Worm (Caenorhabditis elegans) whole organism, L4 larva: Measurements from ENCODE around the gene srh-293.

Experiments
- F49E8.2 ChIP-seq: sonication (generic microtip); optimal IDR thresholded peaks from 2 replicates; lab custom pipeline; 2016; ENCODE audit warnings: missing compliant biosample characterization, mild to moderate bottlenecking, missing genetic modification characterization, borderline replicate concordance
- T20F7.1 ChIP-seq: fragments of 200-800 bp; sonication (Bioruptor generic); optimal IDR thresholded peaks from 2 replicates; lab custom pipeline; 2018; ENCODE audit warnings: mild to moderate bottlenecking, missing genetic modification characterization, missing compliant biosample characterization
- T26A8.4 ChIP-seq: fragments of 200-800 bp; sonication (Bioruptor generic); IDR thresholded peaks from 2 replicates; pipeline ENCODE4 v1.3.6; 2022; ENCODE audit warnings: missing genetic modification characterization, missing compliant biosample characterization
- Y5F2A.4 ChIP-seq: fragments of 200-800 bp; sonication (Bioruptor generic); optimal IDR thresholded peaks from 2 replicates; lab custom pipeline; 2018; ENCODE audit warnings: mild to moderate bottlenecking, missing genetic modification characterization, missing compliant biosample characterization
- ZK546.5 ChIP-seq, 2 experiments: sonication (generic microtip); optimal IDR thresholded peaks; 2 replicates each; lab custom pipeline; 2017; ENCODE audit warnings: missing biosample characterization in 2 of 2, missing genetic modification characterization in 2 of 2
- aha-1 ChIP-seq: fragments of 150-350 bp; peaks from one replicate; lab custom pipeline; 2014; ENCODE audit warnings: missing biosample characterization, missing genetic modification characterization
- aly-2 ChIP-seq: sonication (generic microtip); optimal IDR thresholded peaks from 2 replicates; lab custom pipeline; 2018; ENCODE audit warnings: missing biosample characterization, missing genetic modification characterization
- arid-1 ChIP-seq: fragments of 200-800 bp; sonication (Bioruptor generic); conservative IDR thresholded peaks from 2 replicates; pipeline ENCODE4 v1.3.6; 2022; ENCODE audit warnings: missing genetic modification reagents, missing genetic modification characterization, missing compliant biosample characterization
- ceh-20 ChIP-seq: fragments of 200-800 bp; sonication (Bioruptor generic); IDR thresholded peaks from 2 replicates; pipeline ENCODE4 v1.3.6; 2022; ENCODE audit warnings: missing genetic modification reagents, missing genetic modification characterization, missing compliant biosample characterization
- ceh-32 ChIP-seq: sonication (generic microtip); optimal IDR thresholded peaks from 2 replicates; lab custom pipeline; 2016; ENCODE audit warnings: mild to moderate bottlenecking, missing genetic modification characterization, missing compliant biosample characterization; ENCODE audit not compliant: poor library complexity
- ceh-82 ChIP-seq: sonication (generic microtip); optimal IDR thresholded peaks from 2 replicates; lab custom pipeline; 2017; ENCODE audit warnings: missing biosample characterization, missing genetic modification characterization
- cey-2 ChIP-seq: sonication (generic microtip); optimal IDR thresholded peaks from 3 replicates; lab custom pipeline; 2017; ENCODE audit warnings: missing genetic modification characterization, mild to moderate bottlenecking, missing compliant biosample characterization, antibody characterized with exemption, borderline replicate concordance; ENCODE audit not compliant: insufficient read depth
- daf-12 ChIP-seq: fragments of 150-350 bp; optimal IDR thresholded peaks from 2 replicates; lab custom pipeline; 2014; ENCODE audit warnings: missing biosample characterization, missing genetic modification reagents, missing genetic modification characterization
- daf-16 ChIP-seq, 3 experiments: sonication (generic microtip); optimal IDR thresholded peaks; 2 replicates each; lab custom pipeline; 2016 to 2017; ENCODE audit warnings: missing genetic modification characterization in 3 of 3, missing genetic modification reagents in 3 of 3, mild to moderate bottlenecking in 2 of 3, missing compliant biosample characterization in 2 of 3, missing biosample characterization in 1 of 3, moderate library complexity in 1 of 3
- daf-19 ChIP-seq: fragments of 200-800 bp; sonication (Bioruptor generic); conservative IDR thresholded peaks from 2 replicates; pipeline ENCODE4 v1.3.6; 2022; ENCODE audit warnings: missing genetic modification characterization, missing compliant biosample characterization
- dmd-6 ChIP-seq: fragments of 200-800 bp; sonication (Bioruptor generic); IDR thresholded peaks from 2 replicates; pipeline ENCODE4 v1.3.6; 2022; ENCODE audit warnings: missing genetic modification reagents, missing genetic modification characterization, missing compliant biosample characterization
- dve-1 ChIP-seq: sonication (generic microtip); optimal IDR thresholded peaks from 2 replicates; lab custom pipeline; 2017; ENCODE audit warnings: antibody characterized with exemption, mild to moderate bottlenecking, missing genetic modification characterization, missing compliant biosample characterization; ENCODE audit not compliant: insufficient read depth
- fos-1 ChIP-seq: fragments of 150-350 bp; optimal IDR thresholded peaks from 2 replicates; lab custom pipeline; 2014; ENCODE audit warnings: missing biosample characterization, missing genetic modification characterization
- hif-1 ChIP-seq, 2 experiments: sonication (generic microtip); optimal IDR thresholded peaks; 2 replicates each; lab custom pipeline; 2016 to 2017; ENCODE audit warnings: missing compliant biosample characterization in 2 of 2, missing genetic modification characterization in 2 of 2, missing genetic modification reagents in 2 of 2, missing genotype in 2 of 2, mild to moderate bottlenecking in 1 of 2
- hlh-11 ChIP-seq: fragments of 200-800 bp; sonication (Bioruptor generic); optimal IDR thresholded peaks from 2 replicates; lab custom pipeline; 2018; ENCODE audit warnings: mild to moderate bottlenecking, missing genetic modification characterization, missing compliant biosample characterization
- hlh-30 ChIP-seq: sonication (generic microtip); optimal IDR thresholded peaks from 2 replicates; lab custom pipeline; 2017; ENCODE audit warnings: antibody characterized with exemption, mild to moderate bottlenecking, missing genetic modification characterization, missing compliant biosample characterization; ENCODE audit not compliant: insufficient read depth
- hmg-1.1 ChIP-seq: fragments of 200-800 bp; sonication (Bioruptor generic); IDR thresholded peaks from 2 replicates; pipeline ENCODE4 v1.3.6; 2022; ENCODE audit warnings: missing genetic modification reagents, missing genetic modification characterization, missing compliant biosample characterization
- lim-7 ChIP-seq: fragments of 200-800 bp; sonication (Bioruptor generic); IDR thresholded peaks from 2 replicates; pipeline ENCODE4 v1.3.6; 2022; ENCODE audit warnings: missing genetic modification characterization, missing compliant biosample characterization
- lsy-2 ChIP-seq, 2 experiments: fragments of 150-350 bp in 1 of 2; sonication (generic microtip) in 1 of 2; optimal IDR thresholded peaks; 2 replicates each; lab custom pipeline; 2014 to 2017; ENCODE audit warnings: missing biosample characterization in 2 of 2, missing genetic modification characterization in 2 of 2
- mdl-1 ChIP-seq, 2 experiments: fragments of 150-350 bp in 1 of 2; sonication (generic microtip) in 1 of 2; optimal IDR thresholded peaks; 2 replicates each; lab custom pipeline; 2014 to 2017; ENCODE audit warnings: missing biosample characterization in 2 of 2, missing genetic modification characterization in 2 of 2
- mep-1 ChIP-seq: fragments of 150-350 bp; sonication (generic microtip); optimal IDR thresholded peaks from 3 replicates; lab custom pipeline; 2014; ENCODE audit warnings: missing biosample characterization, missing genetic modification characterization
- mxl-3 ChIP-seq: fragments of 200-800 bp; sonication (Bioruptor generic); optimal IDR thresholded peaks from 2 replicates; lab custom pipeline; 2018; ENCODE audit warnings: mild to moderate bottlenecking, missing genetic modification characterization, missing compliant biosample characterization
- nhr-28 ChIP-seq: fragments of 150-350 bp; optimal IDR thresholded peaks from 2 replicates; lab custom pipeline; 2014; ENCODE audit warnings: missing biosample characterization, missing genetic modification characterization
- nhr-41 ChIP-seq: fragments of 200-800 bp; sonication (Bioruptor generic); IDR thresholded peaks from 2 replicates; pipeline ENCODE4 v1.3.6; 2022; ENCODE audit warnings: missing genetic modification reagents, missing genetic modification characterization, missing compliant biosample characterization
- nhr-42 ChIP-seq: fragments of 200-800 bp; sonication (Bioruptor generic); IDR thresholded peaks from 2 replicates; pipeline ENCODE4 v1.3.6; 2022; ENCODE audit warnings: missing genetic modification characterization, missing compliant biosample characterization
- nhr-48 ChIP-seq: sonication (generic microtip); optimal IDR thresholded peaks from 2 replicates; lab custom pipeline; 2016; ENCODE audit warnings: mild to moderate bottlenecking, missing genetic modification characterization, missing compliant biosample characterization
- nhr-6 ChIP-seq: fragments of 150-350 bp; optimal IDR thresholded peaks from 2 replicates; lab custom pipeline; 2014; ENCODE audit warnings: missing biosample characterization, missing genetic modification characterization
- pqm-1 ChIP-seq: sonication (generic microtip); optimal IDR thresholded peaks from 2 replicates; lab custom pipeline; 2017; ENCODE audit warnings: missing biosample characterization, missing genetic modification characterization
- rbr-2 ChIP-seq: sonication (generic microtip); optimal IDR thresholded peaks from 2 replicates; lab custom pipeline; 2016; ENCODE audit warnings: missing genotype, missing genetic modification characterization, missing compliant biosample characterization
- snpc-1.2 ChIP-seq: fragments of 200-800 bp; sonication (Bioruptor generic); IDR thresholded peaks from 2 replicates; pipeline ENCODE4 v1.3.6; 2022; ENCODE audit warnings: missing genetic modification reagents, missing genetic modification characterization, missing compliant biosample characterization
- tag-97 ChIP-seq: fragments of 200-800 bp; sonication (Bioruptor generic); IDR thresholded peaks from 2 replicates; pipeline ENCODE4 v1.3.6; 2022; ENCODE audit warnings: missing genetic modification characterization, missing compliant biosample characterization
- vab-7 ChIP-seq: fragments of 200-800 bp; sonication (Bioruptor generic); IDR thresholded peaks from 2 replicates; pipeline ENCODE4 v1.3.6; 2022; ENCODE audit warnings: missing genetic modification reagents, missing genetic modification characterization, missing compliant biosample characterization
- zfp-3 ChIP-seq: fragments of 200-800 bp; sonication (Bioruptor generic); conservative IDR thresholded peaks from 2 replicates; pipeline ENCODE4 v1.3.6; 2022; ENCODE audit warnings: missing genetic modification reagents, missing genetic modification characterization, missing compliant biosample characterization
- zip-11 ChIP-seq: fragments of 200-800 bp; sonication (Bioruptor generic); IDR thresholded peaks from 2 replicates; pipeline ENCODE4 v1.3.6; 2022; ENCODE audit warnings: missing genetic modification characterization, missing compliant biosample characterization
- zip-2 ChIP-seq: fragments of 150-350 bp; optimal IDR thresholded peaks from 2 replicates; lab custom pipeline; 2014; ENCODE audit warnings: missing biosample characterization, missing genetic modification characterization
- ztf-7 ChIP-seq: fragments of 150-350 bp; optimal IDR thresholded peaks from 2 replicates; lab custom pipeline; 2014; ENCODE audit warnings: missing biosample characterization, missing genetic modification characterization

The srh-293 gene

ce11 chrV:15873762-15874161, 7.8 kb downstream of the srh-293 start (continued):
- TF ChIP-seq nhr-6 (tag; lab: Kevin White, UChicago), result peak; percentile 14
- peak; percentile 96 for TF ChIP-seq daf-19
- peak; percentile 99 for TF ChIP-seq lim-7
- peak; percentile 89 for TF ChIP-seq mxl-3
- TF ChIP-seq Y5F2A.4 (GFP tag; lab: Kevin White, UChicago), result peak; percentile 93

ce11 chrV:15876308-15876707, 10.4 kb downstream of the srh-293 start, which contains the start of gene nhr-102:
nhr-102 (minus strand) TSS chrV:15876408.
- TF ChIP-seq fos-1 (tag; lab: Kevin White, UChicago), result no peak
- TF ChIP-seq dve-1 (tag; lab: Kevin White, UChicago), result peak; percentile 2
- TF ChIP-seq T26A8.4 (GFP tag; lab: Robert Waterston, UW), result 0 out of 2 replicates have a peak, but pooled peaks have one; percentile 26

- no peak for TF ChIP-seq snpc-1.2 (GFP tag; lab: Robert Waterston, UW)
These were observed 13.6 kb downstream of the srh-293 start, which contains the start of gene nhr-84 for ce11 chrV:15879508-15879907. nhr-84 (minus strand) TSS chrV:15879608.

ce11 chrV:15880033-15880432, 14.1 kb downstream of the srh-293 start:
- TF ChIP-seq daf-16 (GFP tag; optimal IDR thresholded peaks at IDR 0.05; lab: Kevin White, UChicago), result no peak
- TF ChIP-seq daf-16 (tag; optimal IDR thresholded peaks at IDR 0.05; lab: Kevin White, UChicago), result peak; percentile 26
- TF ChIP-seq dve-1 (tag; lab: Kevin White, UChicago), result peak; percentile 55
- peak; percentile 6 for TF ChIP-seq hlh-11 (tag; lab: Kevin White, UChicago)
- TF ChIP-seq lsy-2 (tag; optimal IDR thresholded peaks at IDR 0.05; lab: Kevin White, UChicago), result peak in 1 of 2 experiments; percentile 14
- TF ChIP-seq arid-1 (GFP tag; lab: Robert Waterston, UW), result no peak
- TF ChIP-seq aly-2 (tag; lab: Kevin White, UChicago), result no peak
- TF ChIP-seq mdl-1 (tag; optimal IDR thresholded peaks at IDR 0.05; lab: Kevin White, UChicago), result peak in 1 of 2 experiments; percentile 36
- peak; percentile 40 for TF ChIP-seq hlh-30 (tag; lab: Kevin White, UChicago)
- no peak for TF ChIP-seq T20F7.1
- TF ChIP-seq vab-7 (GFP tag; lab: Robert Waterston, UW), result no peak
- TF ChIP-seq dmd-6, result peak; percentile 82
- TF ChIP-seq ceh-32 (tag; lab: Kevin White, UChicago), result no peak
- TF ChIP-seq ceh-20 (GFP tag; lab: Robert Waterston, UW), result no peak
- no peak for TF ChIP-seq ztf-7
- no peak for TF ChIP-seq nhr-48 (tag; lab: Kevin White, UChicago)
- no peak for TF ChIP-seq nhr-41
- TF ChIP-seq mep-1 (tag; lab: Kevin White, UChicago), result peak; percentile 16
- TF ChIP-seq hmg-1.1 (GFP tag; lab: Robert Waterston, UW), result no peak
- TF ChIP-seq zfp-3 (GFP tag; lab: Robert Waterston, UW), result no peak
- no peak for TF ChIP-seq zip-11 (GFP tag; lab: Robert Waterston, UW)
- peak; percentile 81 for TF ChIP-seq nhr-28 (tag; lab: Kevin White, UChicago)
- no peak for TF ChIP-seq daf-12
- TF ChIP-seq ceh-82 (tag; lab: Kevin White, UChicago), result no peak
- peak; percentile 59 for TF ChIP-seq pqm-1 (tag; lab: Kevin White, UChicago)
- TF ChIP-seq F49E8.2 (tag; lab: Kevin White, UChicago), result no peak

ce11 chrV:15880705-15881104, 14.8 kb downstream of the srh-293 start:
- TF ChIP-seq rbr-2 (tag; lab: Kevin White, UChicago), result peak; percentile 0
- no peak for TF ChIP-seq daf-16 (GFP tag; optimal IDR thresholded peaks at IDR 0.05; lab: Kevin White, UChicago)
- TF ChIP-seq daf-16 (tag; optimal IDR thresholded peaks at IDR 0.05; lab: Kevin White, UChicago), result peak; percentile 61
- TF ChIP-seq ZK546.5 (tag; optimal IDR thresholded peaks at IDR 0.05; lab: Kevin White, UChicago), result no peak
- no peak for TF ChIP-seq zfp-3 (GFP tag; lab: Robert Waterston, UW)
- peak; percentile 80 for TF ChIP-seq nhr-48 (tag; lab: Kevin White, UChicago)
- TF ChIP-seq mdl-1 (tag; optimal IDR thresholded peaks at IDR 0.05; lab: Kevin White, UChicago), result peak in 1 of 2 experiments; percentile 47
- TF ChIP-seq vab-7 (GFP tag; lab: Robert Waterston, UW), result no peak
- peak; percentile 20 for TF ChIP-seq T20F7.1
- TF ChIP-seq nhr-6 (tag; lab: Kevin White, UChicago), result peak; percentile 28
- TF ChIP-seq hlh-11 (tag; lab: Kevin White, UChicago), result peak; percentile 78
- TF ChIP-seq pqm-1 (tag; lab: Kevin White, UChicago), result peak; percentile 17
- peak in 1 of 2 experiments; percentile 37 for TF ChIP-seq hif-1 (tag; optimal IDR thresholded peaks at IDR 0.05; lab: Kevin White, UChicago)
- no peak for TF ChIP-seq T26A8.4 (GFP tag; lab: Robert Waterston, UW)
- TF ChIP-seq cey-2 (tag; lab: Kevin White, UChicago), result peak; percentile 82
- peak; percentile 73 for TF ChIP-seq zip-2 (tag; lab: Kevin White, UChicago)
- no peak for TF ChIP-seq nhr-42 (GFP tag; lab: Robert Waterston, UW)
- TF ChIP-seq hmg-1.1 (GFP tag; lab: Robert Waterston, UW), result 0 out of 2 replicates have a peak, but pooled peaks have one; percentile 22
- TF ChIP-seq tag-97 (GFP tag; lab: Robert Waterston, UW), result no peak
- TF ChIP-seq aly-2 (tag; lab: Kevin White, UChicago), result no peak
- no peak for TF ChIP-seq aha-1
